Fruit fly (Drosophila melanogaster): ENCODE data around the gene Sarm.

dm6 chr3L:8037693-8038092 lies 26.0 kb upstream of the Sarm start:
- TF ChIP-seq psq (optimal IDR thresholded peaks at IDR 0.05) (no peak), Sin3A (optimal IDR thresholded peaks at IDR 0.05) (no peak), ttk (optimal IDR thresholded peaks at IDR 0.05) (no peak), Myc (optimal IDR thresholded peaks at IDR 0.05) (no peak), h (optimal IDR thresholded peaks at IDR 0.05) (no peak), insv (optimal IDR thresholded peaks at IDR 0.05) (no peak)
